Worm (Caenorhabditis elegans): Measurements from ENCODE around the gene sedl-1.

Gene sedl-1

ce11 chrX:1476005-1476404 is 35.9 kb upstream of the sedl-1 start:
- peak; percentile 4 for TF ChIP-seq sdc-2 (tag; optimal IDR thresholded peaks at IDR 0.05)
- no peak for TF ChIP-seq pha-2 (tag; optimal IDR thresholded peaks at IDR 0.05)
- no peak for TF ChIP-seq ceh-30 (tag; optimal IDR thresholded peaks at IDR 0.05)

ce11 chrX:1473794-1474193 is 33.7 kb upstream of the sedl-1 start:
- TF ChIP-seq hlh-15 (tag; optimal IDR thresholded peaks at IDR 0.05) (no peak), ceh-31 (tag; optimal IDR thresholded peaks at IDR 0.05) (no peak), K09A11.1 (tag; optimal IDR thresholded peaks at IDR 0.05; ENCODE audit: insufficient read depth) (no peak), pha-4 (tag; optimal IDR thresholded peaks at IDR 0.05) (no peak), unc-55 (GFP tag; optimal IDR thresholded peaks at IDR 0.05) (no peak), pros-1 (tag; optimal IDR thresholded peaks at IDR 0.05) (no peak), npax-4 (tag; optimal IDR thresholded peaks at IDR 0.05) (no peak), tbx-2 (tag; optimal IDR thresholded peaks at IDR 0.05) (no peak), nhr-232 (tag; optimal IDR thresholded peaks at IDR 0.05) (no peak)

- TF ChIP-seq pha-2 (tag; optimal IDR thresholded peaks at IDR 0.05) (no peak), npax-4 (tag; optimal IDR thresholded peaks at IDR 0.05) (no peak), sox-4 (tag; optimal IDR thresholded peaks at IDR 0.05) (no peak), lin-11 (tag; optimal IDR thresholded peaks at IDR 0.05) (no peak), sox-2 (GFP tag; IDR thresholded peaks at IDR 0.05) (no peak), K02D7.2 (tag; optimal IDR thresholded peaks at IDR 0.05) (no peak), ceh-30 (tag; optimal IDR thresholded peaks at IDR 0.05) (no peak), nfya-1 (tag; optimal IDR thresholded peaks at IDR 0.05) (no peak), ama-1 (optimal IDR thresholded peaks at IDR 0.05) (no peak), hlh-30 (tag; optimal IDR thresholded peaks at IDR 0.05; ENCODE audit: insufficient read depth) (no peak), odd-2 (tag; optimal IDR thresholded peaks at IDR 0.05) (no peak)
Observed at ce11 chrX:1472880-1473279, 32.8 kb upstream of the sedl-1 start, which contains the start of gene D1005.5. D1005.5 (minus strand) TSS chrX:1472980.

- TF ChIP-seq mec-3 (tag; optimal IDR thresholded peaks at IDR 0.05; ENCODE audit: borderline replicate concordance) (no peak), ama-1 (optimal IDR thresholded peaks at IDR 0.05) (no peak), ets-4 (tag; optimal IDR thresholded peaks at IDR 0.05) (no peak), fkh-6 (tag; optimal IDR thresholded peaks at IDR 0.05) (no peak), ceh-24 (tag; optimal IDR thresholded peaks at IDR 0.05) (no peak), ceh-6 (GFP tag; optimal IDR thresholded peaks at IDR 0.05) (no peak), ceh-2 (tag; optimal IDR thresholded peaks at IDR 0.05) (no peak), hlh-13 (GFP tag; optimal IDR thresholded peaks at IDR 0.05) (no peak), syd-9 (tag; optimal IDR thresholded peaks at IDR 0.05) (no peak), dve-1 (tag; optimal IDR thresholded peaks at IDR 0.05) (no peak), ceh-34 (tag; optimal IDR thresholded peaks at IDR 0.05) (no peak), pag-3 (tag; optimal IDR thresholded peaks at IDR 0.05; ENCODE audit: borderline replicate concordance) (no peak)
Observed at ce11 chrX:1471232-1471631, 31.2 kb upstream of the sedl-1 start.

DNA sequence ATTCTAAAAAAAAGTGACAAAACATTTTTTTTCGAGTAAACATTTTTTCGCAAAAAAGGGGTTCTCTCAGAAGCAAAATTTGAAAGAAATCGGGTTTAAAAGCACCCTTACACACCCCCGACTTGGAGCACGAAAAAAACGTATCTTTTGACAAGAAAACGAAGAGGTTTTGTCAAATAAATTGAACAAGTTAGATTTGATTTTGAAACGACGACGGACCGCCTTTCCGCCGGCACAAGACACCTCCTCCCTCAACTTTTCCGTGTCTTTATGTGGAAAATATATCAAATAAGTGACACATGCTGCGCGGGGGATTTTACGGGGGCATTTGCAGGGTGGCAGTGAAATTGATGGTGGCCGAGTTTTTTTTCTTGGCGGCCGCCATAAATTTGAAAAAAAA is 28.0 kb upstream of the sedl-1 start:
- no peak for TF ChIP-seq ceh-9 (tag; optimal IDR thresholded peaks at IDR 0.05)
- no peak for TF ChIP-seq ama-1 (optimal IDR thresholded peaks at IDR 0.05)
- no peak for TF ChIP-seq pag-3 (tag; optimal IDR thresholded peaks at IDR 0.05; ENCODE audit: borderline replicate concordance)
- TF ChIP-seq ceh-22 (tag; optimal IDR thresholded peaks at IDR 0.05) = no peak
- TF ChIP-seq rnt-1 (tag; optimal IDR thresholded peaks at IDR 0.05) = no peak
- no peak for TF ChIP-seq madf-2 (tag; optimal IDR thresholded peaks at IDR 0.05)
- no peak for TF ChIP-seq sdc-2 (tag; optimal IDR thresholded peaks at IDR 0.05)
- TF ChIP-seq unc-42 (tag; optimal IDR thresholded peaks at IDR 0.05) = peak; percentile 62
- no peak for TF ChIP-seq ceh-6 (GFP tag; optimal IDR thresholded peaks at IDR 0.05)
